Worm (Caenorhabditis elegans) whole organism, mixed stage, embryonic: Measurements from ENCODE around the gene B0334.20.

Experiments used
- ceh-39 ChIP-seq: fragments of 150-350 bp; optimal IDR thresholded peaks from 2 replicates; lab custom pipeline; 2014; ENCODE audit warnings: missing biosample characterization, missing genetic modification characterization
- lin-32 ChIP-seq: fragments of 200-800 bp; sonication (Bioruptor generic); optimal IDR thresholded peaks from 2 replicates; lab custom pipeline; 2018; ENCODE audit warnings: mild to moderate bottlenecking, missing genetic modification characterization, missing compliant biosample characterization
- lsy-2 ChIP-seq: fragments of 150-350 bp; optimal IDR thresholded peaks from 2 replicates; lab custom pipeline; 2014; ENCODE audit warnings: missing biosample characterization, missing genetic modification characterization
- nhr-28 ChIP-seq: fragments of 150-350 bp; optimal IDR thresholded peaks from 2 replicates; lab custom pipeline; 2014; ENCODE audit warnings: missing biosample characterization, missing genetic modification characterization
- nhr-76 ChIP-seq: sonication (generic microtip); optimal IDR thresholded peaks from 2 replicates; lab custom pipeline; 2017; ENCODE audit warnings: missing biosample characterization, missing genetic modification characterization
- tbx-8 ChIP-seq: fragments of 200-800 bp; sonication (Bioruptor generic); optimal IDR thresholded peaks from 2 replicates; lab custom pipeline; 2018; ENCODE audit warnings: mild to moderate bottlenecking, missing genetic modification characterization, moderate library complexity, missing compliant biosample characterization
- unc-62 ChIP-seq: fragments of 150-350 bp; optimal IDR thresholded peaks from 2 replicates; lab custom pipeline; 2014; ENCODE audit warnings: missing biosample characterization, missing genetic modification reagents, missing genetic modification characterization
- ztf-11 ChIP-seq: fragments of 150-350 bp; optimal IDR thresholded peaks from 2 replicates; lab custom pipeline; 2014; ENCODE audit warnings: missing biosample characterization, missing genetic modification characterization

- no peak for TF ChIP-seq unc-62 (GFP tag; lab: Kevin White, UChicago)
- TF ChIP-seq nhr-76 (tag; lab: Kevin White, UChicago), result no peak
- no peak for TF ChIP-seq tbx-8 (GFP tag; lab: Kevin White, UChicago)
- no peak for TF ChIP-seq lin-32 (GFP tag; lab: Kevin White, UChicago)
- TF ChIP-seq ceh-39, result no peak
- TF ChIP-seq ztf-11, result no peak
- no peak for TF ChIP-seq lsy-2 (tag; lab: Kevin White, UChicago)
- TF ChIP-seq nhr-28 (tag; lab: Kevin White, UChicago), result no peak
Observed at ce11 chrII:11467541-11467940, 32.7 kb downstream of the B0334.20 start, which contains the start of gene klp-17.
